Fruit fly (Drosophila melanogaster): ENCODE results near the gene CG43680.

CG43680 gene

DNA sequence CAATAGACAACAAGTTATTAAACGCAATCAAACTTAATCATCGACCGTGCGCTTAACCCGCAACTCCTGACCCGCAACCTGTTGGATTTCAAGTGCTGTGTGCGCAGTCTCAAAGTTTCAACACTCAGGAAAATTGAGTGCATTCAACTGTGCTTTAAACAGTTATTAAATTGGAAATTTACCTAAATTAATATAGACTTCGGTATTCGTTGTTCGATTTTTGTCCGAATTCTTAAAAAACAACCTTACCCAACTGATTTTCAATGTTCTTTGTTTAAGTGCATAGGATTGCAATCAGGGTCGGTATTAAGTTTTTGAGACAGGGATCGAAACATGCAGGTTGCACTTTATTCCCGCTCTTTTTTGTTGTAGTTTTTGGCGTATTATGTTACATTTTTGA lies 48.1 kb downstream of the CG43680 start (continued):
- TF ChIP-seq CG3032 (tag; optimal IDR thresholded peaks at IDR 0.05) (peak; percentile 16), net (GFP tag; optimal IDR thresholded peaks at IDR 0.05) (peak; percentile 56), Eip93F (GFP tag; optimal IDR thresholded peaks at IDR 0.05) (no peak), CG8119 (GFP tag; IDR thresholded peaks at IDR 0.05) (peak; percentile 80), dac (GFP tag; optimal IDR thresholded peaks at IDR 0.05) (peak; percentile 9), Met (GFP tag; optimal IDR thresholded peaks at IDR 0.05) (peak; percentile 60), cyc (GFP tag; optimal IDR thresholded peaks at IDR 0.05) (peak; percentile 51), Smox (GFP tag; optimal IDR thresholded peaks at IDR 0.05) (peak; percentile 46), CG6854 (GFP tag; optimal IDR thresholded peaks at IDR 0.05) (no peak), CG7368 (GFP tag; optimal IDR thresholded peaks at IDR 0.05) (peak; percentile 43), Hr4 (GFP tag; optimal IDR thresholded peaks at IDR 0.05) (peak; percentile 67), Ets96B (tag; optimal IDR thresholded peaks at IDR 0.05) (peak; percentile 57), esn (GFP tag; optimal IDR thresholded peaks at IDR 0.05) (peak; percentile 66), Hr38 (GFP tag; optimal IDR thresholded peaks at IDR 0.05) (no peak), CG8632 (GFP tag; optimal IDR thresholded peaks at IDR 0.05) (peak; percentile 6), Sox15 (GFP tag; optimal IDR thresholded peaks at IDR 0.05) (no peak)

All from whole organism, prepupa.